Worm (Caenorhabditis elegans): ENCODE results near the gene str-175.

- TF ChIP-seq T23F11.4 (GFP tag; optimal IDR thresholded peaks at IDR 0.05) = no peak
- no peak for TF ChIP-seq nhr-11 (tag; optimal IDR thresholded peaks at IDR 0.05)
- no peak for TF ChIP-seq rnt-1 (tag; optimal IDR thresholded peaks at IDR 0.05)
- no peak for TF ChIP-seq tbx-2 (tag; optimal IDR thresholded peaks at IDR 0.05)
- TF ChIP-seq elt-2 (tag; optimal IDR thresholded peaks at IDR 0.05) = no peak
These were observed 45.2 kb upstream of the str-175 start, which contains the start of gene str-155 for ce11 chrIV:4915689-4916088.

All from whole organism, late embryonic.